Fruit fly (Drosophila melanogaster): Measurements from ENCODE around the gene Ubr3.

The Ubr3 gene

DNA sequence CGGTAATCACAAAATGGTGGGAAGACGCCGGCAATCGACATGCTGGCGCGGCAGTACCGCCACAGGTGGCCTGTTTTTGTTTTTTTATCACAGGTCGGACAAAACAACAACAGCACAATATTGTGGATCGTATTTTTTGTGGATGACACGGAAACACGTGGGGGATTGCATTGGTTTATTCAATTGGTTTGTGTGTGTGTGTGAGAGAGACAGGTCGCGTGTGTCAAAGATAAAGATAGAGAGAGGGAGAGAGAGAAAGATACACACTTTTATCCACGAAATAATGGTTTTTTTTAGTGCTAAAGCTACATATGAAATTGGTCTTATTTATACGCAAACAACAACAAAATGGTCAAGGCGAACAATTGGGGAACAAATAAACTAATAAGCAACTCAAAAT lies 23.3 kb downstream of the Ubr3 start:
- TF ChIP-seq Vsx2 (GFP tag; optimal IDR thresholded peaks at IDR 0.05; ENCODE audit: partially characterized antibody) (no peak), Hnf4 (GFP tag; optimal IDR thresholded peaks at IDR 0.05) (no peak), CG32264 (GFP tag; optimal IDR thresholded peaks at IDR 0.05) (no peak), Mio (GFP tag; optimal IDR thresholded peaks at IDR 0.05) (no peak), usp (GFP tag; optimal IDR thresholded peaks at IDR 0.05) (no peak)

- TF ChIP-seq dl (GFP tag; optimal IDR thresholded peaks at IDR 0.05; ENCODE audit: insufficient read depth in 1 of 2, partially characterized antibody in 2 of 2) (no peak), OdsH (GFP tag; optimal IDR thresholded peaks at IDR 0.05) (no peak), dsf (GFP tag; optimal IDR thresholded peaks at IDR 0.05; ENCODE audit: borderline replicate concordance) (no peak), br (GFP tag; optimal IDR thresholded peaks at IDR 0.05) (no peak), Abd-B (GFP tag; optimal IDR thresholded peaks at IDR 0.05) (no peak), foxo (GFP tag; optimal IDR thresholded peaks at IDR 0.05) (no peak), jim (GFP tag; optimal IDR thresholded peaks at IDR 0.05) (no peak)
These were observed 23.8 kb downstream of the Ubr3 start for dm6 chrX:7959512-7959911.

DNA sequence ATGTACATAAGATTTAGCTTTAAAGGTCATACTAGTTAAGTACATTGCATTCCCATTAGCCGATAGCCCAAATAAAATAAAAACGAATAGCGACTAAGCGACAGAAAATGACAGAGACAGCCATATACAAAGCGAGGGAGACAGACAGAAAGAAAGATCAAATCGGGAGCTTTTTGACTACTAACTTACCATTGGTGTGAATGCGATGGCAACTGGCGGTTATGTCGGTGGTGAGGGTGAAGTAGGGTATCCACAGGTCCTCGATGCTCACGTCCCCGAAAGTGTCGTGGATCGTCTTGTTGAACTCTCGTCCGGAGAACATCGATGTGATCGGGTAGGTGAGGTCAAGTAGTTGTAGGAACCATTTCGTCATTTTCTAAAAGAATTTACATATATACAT lies 25.3 kb downstream of the Ubr3 start:
- no peak for TF ChIP-seq Myc (optimal IDR thresholded peaks at IDR 0.05)
- TF ChIP-seq Dfd (GFP tag; optimal IDR thresholded peaks at IDR 0.05) = no peak
- no peak for TF ChIP-seq Hr78 (GFP tag; optimal IDR thresholded peaks at IDR 0.05)
- no peak for TF ChIP-seq Hr83 (GFP tag; optimal IDR thresholded peaks at IDR 0.05; ENCODE audit: poor library complexity, severe bottlenecking)
- no peak for TF ChIP-seq CG9705 (GFP tag; optimal IDR thresholded peaks at IDR 0.05)
- TF ChIP-seq lola (GFP tag; optimal IDR thresholded peaks at IDR 0.05) = no peak
- TF ChIP-seq HLH106 (tag; optimal IDR thresholded peaks at IDR 0.05) = no peak
- TF ChIP-seq jim (GFP tag; optimal IDR thresholded peaks at IDR 0.05) = no peak
- no peak for TF ChIP-seq rgr (GFP tag; optimal IDR thresholded peaks at IDR 0.05)
- TF ChIP-seq h (GFP tag; optimal IDR thresholded peaks at IDR 0.05) = no peak
- no peak for TF ChIP-seq psq (GFP tag; optimal IDR thresholded peaks at IDR 0.05)
- TF ChIP-seq GATAd (GFP tag; optimal IDR thresholded peaks at IDR 0.05) = no peak
- TF ChIP-seq Rel (GFP tag; optimal IDR thresholded peaks at IDR 0.05) = no peak
- TF ChIP-seq Rel (tag; optimal IDR thresholded peaks at IDR 0.05) = no peak
- no peak for TF ChIP-seq ey (GFP tag; optimal IDR thresholded peaks at IDR 0.05)
- no peak for TF ChIP-seq N (GFP tag; optimal IDR thresholded peaks at IDR 0.05)
- TF ChIP-seq CG32264 (GFP tag; optimal IDR thresholded peaks at IDR 0.05) = no peak
- TF ChIP-seq fru (GFP tag; optimal IDR thresholded peaks at IDR 0.05) = no peak

DNA sequence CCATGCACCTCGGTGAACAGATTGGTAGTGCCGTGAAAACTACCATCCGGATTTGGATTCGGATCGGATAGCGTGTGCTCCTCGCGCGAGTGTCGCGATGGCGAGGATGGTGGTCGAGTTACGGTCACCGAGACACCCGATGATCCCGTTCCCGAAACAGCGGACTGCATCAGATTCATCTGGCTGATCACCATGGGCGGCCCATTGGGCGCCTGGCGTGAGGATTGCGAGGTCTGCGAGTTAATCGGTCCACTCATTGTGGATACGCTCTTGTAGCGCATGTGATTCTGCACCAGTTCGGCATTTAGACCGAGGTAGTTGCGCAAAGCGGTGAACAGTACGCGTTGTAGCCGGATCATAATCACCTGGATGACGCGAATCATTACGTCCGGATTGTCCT lies 28.0 kb downstream of the Ubr3 start, which contains the start of gene sn:
Gene sn, plus strand, starts transcription at position 301 of the 400 bp plus-strand sequence.
- no peak for TF ChIP-seq dl (GFP tag; optimal IDR thresholded peaks at IDR 0.05; ENCODE audit: insufficient read depth in 1 of 2, partially characterized antibody in 2 of 2)

DNA sequence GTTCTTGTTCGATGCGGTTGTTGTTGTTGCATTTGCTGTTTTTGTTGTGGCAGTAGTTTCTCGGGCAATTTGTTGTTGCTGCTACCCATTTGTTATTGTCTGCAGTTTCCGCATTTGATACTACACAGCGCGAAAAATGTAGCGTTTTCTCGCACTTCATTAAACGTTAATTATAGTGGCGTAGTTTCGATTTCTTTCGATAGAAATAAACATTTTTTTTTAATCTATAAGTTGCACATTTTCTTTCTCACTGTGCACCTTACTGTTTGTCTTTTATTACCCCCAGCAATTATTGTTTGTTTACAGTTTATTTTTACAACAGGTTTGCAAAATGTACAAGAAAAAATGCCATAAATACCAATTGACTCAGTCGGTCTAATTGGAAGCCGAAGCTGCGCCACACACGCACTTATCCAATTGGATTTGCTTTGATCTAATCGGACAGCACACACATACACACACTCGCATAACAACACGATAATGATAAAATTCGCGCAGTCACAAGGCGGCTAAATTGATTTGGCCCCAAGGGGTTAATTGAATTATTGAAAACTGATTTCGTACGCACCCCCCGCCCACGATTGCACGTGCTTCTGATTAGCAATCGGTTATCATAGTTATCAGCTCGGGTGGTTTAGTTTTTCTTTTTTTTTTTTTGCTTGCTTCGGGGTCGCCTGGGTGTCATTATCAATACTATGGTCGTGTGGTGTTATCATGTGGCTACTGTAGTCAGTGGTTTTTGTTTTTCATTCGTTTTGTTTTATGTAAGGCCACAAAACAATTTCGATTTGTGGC lies 30.3 kb downstream of the Ubr3 start:
- TF ChIP-seq CG9705 (GFP tag; optimal IDR thresholded peaks at IDR 0.05) = no peak
- no peak for TF ChIP-seq Dif (GFP tag; optimal IDR thresholded peaks at IDR 0.05; ENCODE audit: partially characterized antibody)
- no peak for TF ChIP-seq br (GFP tag; optimal IDR thresholded peaks at IDR 0.05)
- TF ChIP-seq Sp1 (GFP tag; optimal IDR thresholded peaks at IDR 0.05) = no peak
- TF ChIP-seq CrebA (GFP tag; optimal IDR thresholded peaks at IDR 0.05; ENCODE audit: borderline replicate concordance) = no peak
- no peak for TF ChIP-seq Jra (GFP tag; optimal IDR thresholded peaks at IDR 0.05)
- TF ChIP-seq h (GFP tag; optimal IDR thresholded peaks at IDR 0.05) = no peak
- TF ChIP-seq dsf (GFP tag; optimal IDR thresholded peaks at IDR 0.05; ENCODE audit: borderline replicate concordance) = no peak

Measured in whole organism, wandering third instar larva.